Fruit fly (Drosophila melanogaster) Kc167 (cell line): ENCODE measurements around the gene CG42327.

Experiments
- Myc ChIP-seq: fragments of >200 bp; optimal IDR thresholded peaks from 2 replicates; lab custom pipeline; 2017; ENCODE audit warnings: missing external identifiers
- Sin3A ChIP-seq: fragments of >200 bp; optimal IDR thresholded peaks from 2 replicates; lab custom pipeline; 2018; ENCODE audit warnings: missing external identifiers
- h ChIP-seq: fragments of >200 bp; optimal IDR thresholded peaks from 3 replicates; lab custom pipeline; 2018; ENCODE audit warnings: missing external identifiers
- insv ChIP-seq: fragments of >200 bp; optimal IDR thresholded peaks from 3 replicates; lab custom pipeline; 2018; ENCODE audit warnings: missing external identifiers
- psq ChIP-seq: fragments of >200 bp; optimal IDR thresholded peaks from 2 replicates; lab custom pipeline; 2017; ENCODE audit warnings: missing external identifiers
- ttk ChIP-seq: sonication (Bioruptor generic); optimal IDR thresholded peaks from 2 replicates; lab custom pipeline; 2017; ENCODE audit warnings: missing external identifiers

CG42327 gene

dm6 chr3R:11650105-11651039 lies 5.6 kb upstream of the CG42327 start, which contains the start of the genes Csk and Elp1:
Csk (minus strand) TSS chr3R:11650706.
Elp1 (plus strand) TSS chr3R:11650971.
- no peak for TF ChIP-seq ttk
- TF ChIP-seq h (lab: Kevin White, UChicago), result no peak
- no peak for TF ChIP-seq Myc (lab: Kevin White, UChicago)
- no peak for TF ChIP-seq Sin3A
- no peak for TF ChIP-seq psq (lab: Kevin White, UChicago)
- TF ChIP-seq insv (lab: Kevin White, UChicago), result no peak

DNA sequence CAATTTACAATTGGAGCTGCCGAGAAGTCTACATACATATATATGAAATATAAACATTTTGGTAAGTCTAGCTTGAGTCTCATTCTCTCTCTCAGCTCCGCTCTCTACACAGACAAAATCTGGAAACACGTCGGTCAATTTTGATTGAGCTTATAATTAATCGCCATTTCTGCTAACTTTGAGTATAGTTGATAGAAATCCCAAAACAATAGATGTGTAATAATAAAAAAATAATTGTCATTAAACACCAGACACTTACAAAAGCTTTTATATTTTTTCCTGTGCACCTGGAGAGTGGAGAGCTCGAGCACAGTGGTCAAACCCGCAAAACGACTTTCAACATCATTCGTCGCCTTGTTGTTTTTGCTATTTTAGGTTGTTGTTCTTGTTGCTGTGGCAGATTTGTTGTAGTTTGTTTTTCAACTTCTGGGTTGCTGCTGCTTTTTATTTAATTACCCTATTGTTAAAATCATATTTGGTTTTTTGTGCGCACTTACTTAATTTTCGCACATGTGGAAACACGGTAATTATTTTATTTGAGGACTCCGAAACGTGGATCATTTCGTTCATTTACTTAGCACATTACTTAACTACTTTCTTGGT lies 766 bp downstream of the CG42327 start:
- TF ChIP-seq Sin3A, result no peak
- TF ChIP-seq psq (lab: Kevin White, UChicago), result no peak
- no peak for TF ChIP-seq h (lab: Kevin White, UChicago)
- no peak for TF ChIP-seq Myc (lab: Kevin White, UChicago)
- no peak for TF ChIP-seq ttk
- no peak for TF ChIP-seq insv (lab: Kevin White, UChicago)

DNA sequence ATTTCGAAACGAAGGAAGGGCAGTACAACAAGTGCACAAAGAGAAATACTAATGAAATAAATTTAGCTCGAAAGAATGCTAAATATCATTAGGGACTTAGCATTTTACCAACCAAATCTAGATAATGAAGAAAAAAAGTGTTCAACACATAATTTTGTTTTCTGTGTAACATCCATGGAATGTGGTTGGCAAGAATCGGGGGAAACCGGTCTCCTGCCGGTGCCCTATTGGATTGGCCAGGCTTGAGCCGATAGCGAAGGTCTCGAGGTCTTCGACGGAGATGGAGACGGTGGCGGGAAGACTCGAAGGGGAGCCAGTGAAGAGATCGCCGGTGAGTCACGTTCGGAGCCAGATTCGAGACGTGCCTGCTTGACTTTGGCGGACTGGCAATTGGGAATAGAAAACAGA lies 1.8 kb downstream of the CG42327 start:
- TF ChIP-seq ttk (no peak), Sin3A (no peak), insv (lab: Kevin White, UChicago) (no peak), psq (lab: Kevin White, UChicago) (no peak), Myc (lab: Kevin White, UChicago) (no peak), h (lab: Kevin White, UChicago) (no peak)

DNA sequence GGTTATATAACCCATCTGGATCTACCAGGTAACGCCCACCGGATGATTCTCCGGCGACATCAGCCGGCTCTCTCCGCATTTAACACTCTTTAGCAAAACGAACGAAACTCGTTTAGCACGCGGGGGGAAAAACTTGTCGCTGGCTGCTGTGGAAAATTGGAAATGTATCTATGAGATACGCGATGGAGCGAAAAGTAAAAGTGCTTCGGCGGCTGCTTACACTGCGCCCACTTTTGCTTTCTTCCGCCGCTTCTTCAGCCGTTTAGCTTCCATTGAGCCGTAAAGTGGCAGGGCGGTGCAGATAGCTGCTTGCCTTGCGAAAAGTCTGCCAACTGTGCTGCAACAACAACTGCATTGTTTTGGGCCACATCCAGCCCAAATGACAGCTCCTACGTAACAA lies 5.2 kb downstream of the CG42327 start:
- TF ChIP-seq Sin3A, result no peak
- TF ChIP-seq psq (lab: Kevin White, UChicago), result no peak
- no peak for TF ChIP-seq ttk
- TF ChIP-seq h (lab: Kevin White, UChicago), result no peak
- TF ChIP-seq Myc (lab: Kevin White, UChicago), result no peak
- TF ChIP-seq insv (lab: Kevin White, UChicago), result no peak

dm6 chr3R:11661712-11662111 lies 5.8 kb downstream of the CG42327 start:
- TF ChIP-seq h (lab: Kevin White, UChicago), result no peak
- no peak for TF ChIP-seq Myc (lab: Kevin White, UChicago)
- TF ChIP-seq ttk, result no peak
- no peak for TF ChIP-seq psq (lab: Kevin White, UChicago)
- no peak for TF ChIP-seq insv (lab: Kevin White, UChicago)
- no peak for TF ChIP-seq Sin3A

DNA sequence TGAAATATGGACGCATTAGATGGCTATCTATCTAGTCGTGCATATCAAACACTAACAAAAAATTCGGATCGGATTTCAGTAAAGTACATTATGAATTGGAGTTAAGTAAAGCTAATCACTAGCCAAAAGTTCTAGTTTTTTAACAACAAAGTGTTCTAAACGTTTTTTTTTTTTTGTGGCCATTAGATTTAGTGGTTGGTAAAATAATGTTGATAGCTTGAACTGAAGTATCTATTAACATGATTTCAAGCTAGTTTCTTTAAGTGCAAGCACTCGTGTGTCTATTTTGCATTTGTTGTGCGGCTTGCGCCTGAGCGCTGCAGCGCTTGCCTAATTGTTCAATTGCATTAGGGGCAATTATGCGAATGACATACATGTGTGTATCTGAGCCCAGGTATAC lies 6.7 kb downstream of the CG42327 start:
- TF ChIP-seq h (lab: Kevin White, UChicago), result no peak
- no peak for TF ChIP-seq psq (lab: Kevin White, UChicago)
- TF ChIP-seq Myc (lab: Kevin White, UChicago), result no peak
- no peak for TF ChIP-seq Sin3A
- no peak for TF ChIP-seq insv (lab: Kevin White, UChicago)
- TF ChIP-seq ttk, result no peak

- TF ChIP-seq psq (lab: Kevin White, UChicago) (no peak), Sin3A (no peak), h (lab: Kevin White, UChicago) (no peak), Myc (lab: Kevin White, UChicago) (no peak), insv (lab: Kevin White, UChicago) (no peak), ttk (no peak)
These were observed 7.5 kb downstream of the CG42327 start for dm6 chr3R:11663441-11663840.

DNA sequence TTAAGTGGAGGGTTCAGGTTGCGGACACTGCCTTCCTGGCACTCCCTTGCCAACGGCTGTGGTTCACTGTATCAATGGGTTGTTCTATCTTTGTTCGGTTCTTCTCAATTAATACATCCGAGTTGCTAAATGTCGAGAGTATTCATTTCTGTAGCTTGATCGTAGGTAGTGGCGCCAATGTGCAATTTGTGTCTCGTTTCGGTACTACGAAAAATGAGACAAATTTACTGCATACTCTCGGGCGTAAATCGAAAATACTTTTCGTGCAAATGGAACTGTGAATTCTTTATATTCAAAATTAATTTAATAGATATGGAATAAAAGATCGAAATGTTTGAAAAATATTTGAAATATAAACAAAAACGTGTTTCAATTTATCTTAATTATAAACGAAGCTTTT lies 9.6 kb downstream of the CG42327 start:
- no peak for TF ChIP-seq h (lab: Kevin White, UChicago)
- TF ChIP-seq psq (lab: Kevin White, UChicago), result no peak

- TF ChIP-seq Sin3A, result no peak
- TF ChIP-seq Myc (lab: Kevin White, UChicago), result no peak
- TF ChIP-seq psq (lab: Kevin White, UChicago), result no peak
- no peak for TF ChIP-seq ttk
- no peak for TF ChIP-seq h (lab: Kevin White, UChicago)
- TF ChIP-seq insv (lab: Kevin White, UChicago), result no peak
These were observed 10.2 kb downstream of the CG42327 start for dm6 chr3R:11665925-11666687.

DNA sequence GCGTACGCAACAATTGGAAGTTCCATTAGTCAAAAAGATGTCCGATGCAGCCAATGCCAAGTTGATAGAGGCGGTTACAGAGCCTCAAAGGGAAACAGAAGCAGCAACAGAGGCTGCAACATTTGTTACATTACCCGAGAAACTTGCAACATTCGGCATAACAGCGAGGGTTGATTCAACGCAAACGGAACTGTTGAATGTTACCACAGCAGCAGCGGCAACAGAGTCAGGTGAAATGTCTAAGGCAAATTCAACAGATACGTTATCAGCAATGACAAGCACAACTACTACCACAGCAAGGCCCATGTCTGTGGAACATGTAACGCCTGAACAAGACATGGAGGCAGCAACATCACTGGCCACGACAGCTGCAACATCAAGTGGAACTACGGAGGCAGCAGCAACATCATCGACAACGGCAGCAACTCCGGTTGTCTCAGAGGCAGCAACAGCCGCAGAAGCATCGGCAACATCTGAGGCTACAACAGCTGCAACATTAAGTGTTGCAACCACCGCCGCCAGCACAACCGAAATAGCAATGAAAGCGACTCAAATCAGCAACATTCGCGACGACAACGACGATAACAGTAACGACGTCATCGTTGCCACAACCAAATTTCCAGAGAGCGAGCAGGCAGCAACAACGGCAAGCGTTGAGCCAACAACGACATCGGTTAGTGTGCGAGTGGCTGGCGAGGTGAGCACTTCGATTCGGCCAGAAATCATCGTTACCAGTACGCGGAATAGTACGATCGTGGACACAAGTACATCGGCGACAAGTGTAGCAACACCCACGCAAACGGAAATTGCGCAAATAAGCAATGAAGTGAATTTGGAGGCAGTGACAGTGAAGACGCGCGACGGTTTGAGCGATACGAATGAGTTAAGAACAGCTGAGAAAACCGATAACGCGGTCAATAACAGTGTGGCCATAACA lies 13.3 kb downstream of the CG42327 start:
- TF ChIP-seq insv (lab: Kevin White, UChicago) (no peak), h (lab: Kevin White, UChicago) (no peak), Myc (lab: Kevin White, UChicago) (no peak), psq (lab: Kevin White, UChicago) (no peak), Sin3A (no peak)

DNA sequence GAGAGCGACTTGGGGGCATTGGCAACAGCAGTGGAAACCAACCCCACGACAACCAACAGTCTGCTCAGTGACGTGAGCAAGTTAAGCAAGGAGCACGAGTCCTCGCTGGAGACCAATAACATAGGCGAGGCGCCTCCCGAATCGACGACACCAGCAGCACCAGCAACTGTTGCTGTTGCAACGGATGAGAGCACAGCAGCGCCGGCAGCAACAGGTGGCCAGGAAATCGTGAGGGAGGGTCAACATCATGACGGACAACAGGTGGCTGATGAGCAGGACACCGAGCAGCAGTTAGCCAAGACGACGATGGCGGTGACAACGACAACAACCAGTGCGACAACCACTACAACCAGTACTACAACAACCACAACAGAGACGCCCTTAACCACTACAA lies 14.0 kb downstream of the CG42327 start:
- TF ChIP-seq h (lab: Kevin White, UChicago), result no peak
